Worm (Caenorhabditis elegans): ENCODE measurements around the gene rgs-2.

rgs-2 gene

ce11 chrX:12687482-12687881 is 25.0 kb upstream of the rgs-2 start:
- TF ChIP-seq pes-1 (GFP tag; IDR thresholded peaks at IDR 0.05) (no peak), ceh-36 (tag; optimal IDR thresholded peaks at IDR 0.05) (no peak), tbx-37 (GFP tag; conservative IDR thresholded peaks at IDR 0.05) (no peak), flt-1 (GFP tag; IDR thresholded peaks at IDR 0.05) (no peak), ceh-13 (GFP tag; optimal IDR thresholded peaks at IDR 0.05) (no peak), scrt-1 (GFP tag; IDR thresholded peaks at IDR 0.05) (no peak), tbx-11 (GFP tag; IDR thresholded peaks at IDR 0.05) (no peak), hmg-4 (GFP tag; optimal IDR thresholded peaks at IDR 0.05) (no peak), hmbx-1 (tag; optimal IDR thresholded peaks at IDR 0.05) (no peak), sea-1 (GFP tag; conservative IDR thresholded peaks at IDR 0.05) (no peak), hnd-1 (tag; optimal IDR thresholded peaks at IDR 0.05) (no peak), aly-1 (tag; optimal IDR thresholded peaks at IDR 0.05) (no peak)

DNA sequence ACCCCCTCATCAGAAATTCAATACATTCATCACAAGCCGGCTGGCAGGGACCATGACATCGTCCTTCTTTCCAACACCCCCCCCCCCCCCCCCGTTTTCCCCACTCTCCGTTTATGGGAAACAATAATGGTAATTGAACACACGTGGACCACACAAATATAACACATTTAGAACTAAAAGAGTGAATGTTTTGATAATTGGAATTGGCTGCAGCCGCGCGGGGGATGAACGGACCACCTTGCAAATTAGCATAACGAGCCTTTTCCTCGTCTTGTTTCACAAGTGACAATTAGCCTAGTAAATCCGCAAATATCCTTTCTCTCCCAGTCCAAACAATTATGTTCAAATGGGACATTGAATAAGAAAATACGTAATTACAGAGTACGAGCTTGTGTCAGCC is 23.8 kb upstream of the rgs-2 start:
- TF ChIP-seq hmg-4 (GFP tag; optimal IDR thresholded peaks at IDR 0.05) (peak; percentile 59), ceh-36 (tag; optimal IDR thresholded peaks at IDR 0.05) (peak; percentile 10), tbx-11 (GFP tag; IDR thresholded peaks at IDR 0.05) (no peak)

DNA sequence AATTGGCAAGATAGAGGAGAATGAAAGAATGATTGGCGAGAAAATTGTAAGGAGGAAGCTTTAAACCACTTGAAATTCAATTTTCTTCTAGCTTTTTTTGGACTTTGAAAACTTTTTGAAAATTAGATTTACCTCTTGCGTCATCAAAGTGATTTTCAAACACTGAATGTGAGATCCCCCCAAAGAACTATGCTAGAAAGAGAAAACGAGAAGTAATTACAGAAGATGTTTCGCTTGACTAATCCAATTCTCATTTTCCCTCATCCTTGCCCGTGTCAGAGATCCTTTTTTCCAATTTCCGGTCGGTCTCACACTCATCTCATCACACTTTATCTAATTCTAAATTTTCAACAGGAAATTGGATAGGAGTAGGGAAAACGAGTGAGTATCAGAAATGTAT is 22.6 kb upstream of the rgs-2 start:
- TF ChIP-seq aly-1 (tag; optimal IDR thresholded peaks at IDR 0.05) (no peak), flt-1 (GFP tag; IDR thresholded peaks at IDR 0.05) (no peak), ceh-13 (GFP tag; optimal IDR thresholded peaks at IDR 0.05) (no peak), F13C5.2 (tag; optimal IDR thresholded peaks at IDR 0.05) (no peak), hmg-4 (GFP tag; optimal IDR thresholded peaks at IDR 0.05) (no peak), ama-1 (optimal IDR thresholded peaks at IDR 0.05) (no peak), ceh-36 (tag; optimal IDR thresholded peaks at IDR 0.05) (no peak), tbx-11 (GFP tag; IDR thresholded peaks at IDR 0.05) (no peak), hnd-1 (tag; optimal IDR thresholded peaks at IDR 0.05) (no peak), ets-7 (tag; optimal IDR thresholded peaks at IDR 0.05) (no peak), tbx-37 (GFP tag; conservative IDR thresholded peaks at IDR 0.05) (no peak), scrt-1 (GFP tag; IDR thresholded peaks at IDR 0.05) (no peak), sea-1 (GFP tag; conservative IDR thresholded peaks at IDR 0.05) (no peak), tra-4 (tag; optimal IDR thresholded peaks at IDR 0.05) (no peak), hmbx-1 (tag; optimal IDR thresholded peaks at IDR 0.05) (no peak), pes-1 (GFP tag; IDR thresholded peaks at IDR 0.05) (no peak), B0310.2 (tag; optimal IDR thresholded peaks at IDR 0.05) (no peak)

- TF ChIP-seq ceh-13 (GFP tag; optimal IDR thresholded peaks at IDR 0.05): no peak
- no peak for TF ChIP-seq tbx-37 (GFP tag; conservative IDR thresholded peaks at IDR 0.05)
- TF ChIP-seq tbx-11 (GFP tag; IDR thresholded peaks at IDR 0.05): no peak
- no peak for TF ChIP-seq ets-7 (tag; optimal IDR thresholded peaks at IDR 0.05)
- no peak for TF ChIP-seq aly-1 (tag; optimal IDR thresholded peaks at IDR 0.05)
- no peak for TF ChIP-seq hnd-1 (tag; optimal IDR thresholded peaks at IDR 0.05)
These were observed 22.1 kb upstream of the rgs-2 start for ce11 chrX:12690346-12690745.

DNA sequence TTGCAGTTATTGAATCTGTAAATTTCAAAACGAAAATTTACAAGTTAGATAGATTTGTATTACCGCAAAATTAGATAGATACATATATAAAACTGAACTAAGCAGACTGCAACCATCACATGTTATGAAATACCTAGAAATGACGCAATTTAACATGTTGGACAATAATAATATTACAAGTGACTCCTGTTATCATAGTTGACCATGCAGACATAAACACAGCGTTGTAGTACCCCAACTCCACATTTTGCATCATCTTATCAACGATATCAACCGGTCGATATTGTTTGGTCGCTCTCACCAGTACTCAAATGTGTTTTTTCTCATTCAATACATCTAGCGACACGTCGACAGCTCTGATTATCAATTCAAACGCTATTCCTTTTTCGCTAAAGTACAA is 21.1 kb upstream of the rgs-2 start, which contains the start of gene ugt-50:
Gene ugt-50, plus strand, starts transcription at position 268 of the 400 bp plus-strand sequence.
- TF ChIP-seq hmbx-1 (tag; optimal IDR thresholded peaks at IDR 0.05): no peak
- TF ChIP-seq sea-1 (GFP tag; conservative IDR thresholded peaks at IDR 0.05): no peak
- no peak for TF ChIP-seq ets-7 (tag; optimal IDR thresholded peaks at IDR 0.05)
- TF ChIP-seq tra-4 (tag; optimal IDR thresholded peaks at IDR 0.05): no peak
- TF ChIP-seq pes-1 (GFP tag; IDR thresholded peaks at IDR 0.05): no peak
- TF ChIP-seq F13C5.2 (tag; optimal IDR thresholded peaks at IDR 0.05): no peak
- no peak for TF ChIP-seq hmg-4 (GFP tag; optimal IDR thresholded peaks at IDR 0.05)
- TF ChIP-seq hnd-1 (tag; optimal IDR thresholded peaks at IDR 0.05): no peak
- no peak for TF ChIP-seq aly-1 (tag; optimal IDR thresholded peaks at IDR 0.05)
- TF ChIP-seq ceh-36 (tag; optimal IDR thresholded peaks at IDR 0.05): no peak
- no peak for TF ChIP-seq scrt-1 (GFP tag; IDR thresholded peaks at IDR 0.05)

DNA sequence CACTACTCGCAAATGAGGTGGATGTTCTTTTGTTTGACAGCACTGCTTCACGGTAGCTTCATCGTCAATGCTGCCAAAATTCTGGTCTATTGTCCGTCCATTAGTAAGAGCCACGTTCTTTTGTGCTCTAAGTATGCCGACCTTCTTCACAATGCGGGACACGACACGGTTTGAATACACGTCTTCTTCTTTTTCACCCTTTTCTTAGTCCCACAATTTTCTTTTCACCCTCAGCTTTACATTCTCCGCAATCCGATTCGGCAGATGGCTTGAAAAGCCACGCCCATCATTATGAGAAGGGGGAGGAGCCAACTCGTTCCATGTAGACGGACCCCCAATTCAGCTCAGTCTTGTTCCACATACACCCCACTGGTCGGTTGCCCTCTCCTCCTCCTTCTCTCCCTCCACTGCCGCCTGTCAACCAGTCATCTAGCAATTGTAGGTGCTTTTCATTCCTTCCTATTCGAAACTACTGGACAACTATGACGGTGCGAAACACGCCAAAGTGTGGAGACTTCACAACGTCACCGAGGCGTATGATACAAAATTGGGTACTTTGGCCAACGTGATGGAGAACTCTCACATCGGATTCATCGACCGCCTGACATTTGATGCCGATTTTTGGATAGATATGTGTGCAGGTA is 20.6 kb upstream of the rgs-2 start:
- TF ChIP-seq B0310.2 (tag; optimal IDR thresholded peaks at IDR 0.05) (no peak), tbx-11 (GFP tag; IDR thresholded peaks at IDR 0.05) (0 out of 2 replicates have a peak, but pooled peaks have one; percentile 34), F13C5.2 (tag; optimal IDR thresholded peaks at IDR 0.05) (peak; percentile 63), aly-1 (tag; optimal IDR thresholded peaks at IDR 0.05) (peak; percentile 71), pes-1 (GFP tag; IDR thresholded peaks at IDR 0.05) (peak; percentile 18; the same call in 1 of the 2 replicates), ama-1 (optimal IDR thresholded peaks at IDR 0.05) (peak; percentile 96), scrt-1 (GFP tag; IDR thresholded peaks at IDR 0.05) (0 out of 2 replicates have a peak, but pooled peaks have one; percentile 39), hmg-4 (GFP tag; optimal IDR thresholded peaks at IDR 0.05) (peak; percentile 66), flt-1 (GFP tag; IDR thresholded peaks at IDR 0.05) (no peak)

DNA sequence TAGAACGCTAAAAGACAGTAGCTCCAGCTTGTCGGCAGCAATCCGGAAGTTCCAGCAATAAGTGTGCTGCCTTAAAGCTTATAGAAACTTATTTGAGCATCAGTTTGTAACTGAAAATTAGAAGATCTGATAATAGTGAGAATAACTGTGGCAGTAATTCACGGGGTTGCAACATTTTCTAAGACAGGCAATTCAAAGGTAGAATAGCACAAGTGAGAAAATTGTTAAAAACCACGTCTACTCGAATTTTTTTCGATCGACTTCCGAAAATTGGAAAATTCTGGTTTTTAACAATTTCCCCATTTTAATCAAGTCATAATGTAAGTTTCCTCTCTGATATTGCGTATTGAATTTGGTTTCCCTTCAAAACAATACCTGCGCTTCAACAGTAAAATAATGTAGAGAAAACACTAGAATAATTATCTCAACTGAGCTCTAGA is 19.3 kb upstream of the rgs-2 start:
- TF ChIP-seq hnd-1 (tag; optimal IDR thresholded peaks at IDR 0.05) (no peak), scrt-1 (GFP tag; IDR thresholded peaks at IDR 0.05) (peak; percentile 37; the same call in 1 of the 2 replicates), tbx-11 (GFP tag; IDR thresholded peaks at IDR 0.05) (0 out of 2 replicates have a peak, but pooled peaks have one; percentile 31), B0310.2 (tag; optimal IDR thresholded peaks at IDR 0.05) (peak; percentile 61), ceh-13 (GFP tag; optimal IDR thresholded peaks at IDR 0.05) (peak; percentile 1), ets-7 (tag; optimal IDR thresholded peaks at IDR 0.05) (no peak), tbx-37 (GFP tag; conservative IDR thresholded peaks at IDR 0.05) (0 out of 2 replicates have a peak, but pooled peaks have one; percentile 8), pes-1 (GFP tag; IDR thresholded peaks at IDR 0.05) (no peak; the same call in none of the 2 replicates), tra-4 (tag; optimal IDR thresholded peaks at IDR 0.05) (no peak), ama-1 (optimal IDR thresholded peaks at IDR 0.05) (peak; percentile 89), flt-1 (GFP tag; IDR thresholded peaks at IDR 0.05) (peak; percentile 31; the same call in 1 of the 2 replicates), aly-1 (tag; optimal IDR thresholded peaks at IDR 0.05) (peak; percentile 66), sea-1 (GFP tag; conservative IDR thresholded peaks at IDR 0.05) (no peak; the same call in 1 of the 2 replicates)

All from whole organism, early embryonic.